Fruit fly (Drosophila melanogaster): Measurements from ENCODE around the gene Hmx.

Gene Hmx

DNA sequence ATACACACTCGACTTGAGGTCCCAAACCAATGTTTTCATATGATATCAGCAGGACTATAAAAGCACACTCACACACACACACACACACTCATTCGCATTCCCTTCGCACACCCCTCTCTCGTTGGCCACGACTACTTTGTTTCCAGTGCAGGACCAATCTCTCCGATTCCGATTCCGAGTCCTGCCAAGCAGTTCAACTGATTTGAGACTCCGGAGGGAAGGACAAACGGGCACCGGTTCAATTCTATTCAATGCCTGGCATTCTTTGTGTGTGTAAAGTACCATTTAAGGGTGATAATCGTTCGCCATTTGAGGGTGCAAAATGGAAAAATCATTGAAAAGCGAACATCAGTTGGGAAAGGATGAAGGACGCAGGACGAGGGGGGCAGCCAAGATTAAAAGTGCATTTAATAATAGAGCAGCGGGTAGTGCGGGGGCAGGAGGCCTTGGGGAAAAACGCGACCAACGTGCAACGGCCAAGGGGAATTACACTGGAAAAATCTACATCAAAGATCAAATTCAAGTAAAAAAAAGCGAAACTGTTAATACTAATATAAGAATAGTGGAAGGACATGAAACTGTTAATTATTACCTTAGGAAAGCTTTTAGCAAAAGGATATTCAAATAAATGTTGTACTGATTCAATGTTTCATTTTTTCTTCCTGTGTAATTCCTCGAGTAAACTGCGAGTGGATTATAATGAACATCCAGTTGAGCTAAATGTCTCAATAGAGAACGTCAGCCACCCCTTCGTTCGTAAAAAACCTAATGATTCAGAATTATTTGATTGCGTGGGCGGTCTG, 25.1 kb downstream of the Hmx start (continued):
- TF ChIP-seq CG31388 (GFP tag; optimal IDR thresholded peaks at IDR 0.05) (no peak), Trl (optimal IDR thresholded peaks at IDR 0.05) (no peak), Trl (GFP tag; optimal IDR thresholded peaks at IDR 0.05) (peak; percentile 4), BEAF-32 (GFP tag; optimal IDR thresholded peaks at IDR 0.05) (no peak), fu2 (GFP tag; optimal IDR thresholded peaks at IDR 0.05) (no peak), otp (GFP tag; IDR thresholded peaks at IDR 0.05) (peak; percentile 41; the same call in 1 of the 3 replicates), CG34422 (GFP tag; IDR thresholded peaks at IDR 0.05) (no peak), ssp (GFP tag; IDR thresholded peaks at IDR 0.05) (peak; percentile 37; the same call in 1 of the 2 replicates), maf-S (GFP tag; optimal IDR thresholded peaks at IDR 0.05) (no peak), CG3995 (GFP tag; optimal IDR thresholded peaks at IDR 0.05) (no peak), tup (GFP tag; optimal IDR thresholded peaks at IDR 0.05) (no peak), Ravus (GFP tag; IDR thresholded peaks at IDR 0.05) (no peak), vfl (GFP tag; optimal IDR thresholded peaks at IDR 0.05) (no peak), crol (GFP tag; IDR thresholded peaks at IDR 0.05) (peak; percentile 77), slou (GFP tag; optimal IDR thresholded peaks at IDR 0.05) (no peak), tna (GFP tag; IDR thresholded peaks at IDR 0.05; ENCODE audit: partially characterized antibody) (no peak), CG6654 (GFP tag; optimal IDR thresholded peaks at IDR 0.05) (no peak), CG15514 (GFP tag; optimal IDR thresholded peaks at IDR 0.05) (no peak), br (optimal IDR thresholded peaks at IDR 0.05) (no peak), CG3838 (GFP tag; optimal IDR thresholded peaks at IDR 0.05) (no peak), sqz (GFP tag; optimal IDR thresholded peaks at IDR 0.05) (peak; percentile 55), trem (tag; optimal IDR thresholded peaks at IDR 0.05) (peak; percentile 43), gsb-n (tag; optimal IDR thresholded peaks at IDR 0.05) (peak; percentile 61), Mes4 (GFP tag; optimal IDR thresholded peaks at IDR 0.05) (no peak), CG6254 (GFP tag; optimal IDR thresholded peaks at IDR 0.05) (peak; percentile 46), NC2β (GFP tag; optimal IDR thresholded peaks at IDR 0.05) (no peak), fru (optimal IDR thresholded peaks at IDR 0.05) (no peak), pita (GFP tag; optimal IDR thresholded peaks at IDR 0.05) (no peak), sim (GFP tag; IDR thresholded peaks at IDR 0.05) (no peak), nau (GFP tag; optimal IDR thresholded peaks at IDR 0.05) (no peak), Fer2 (tag; optimal IDR thresholded peaks at IDR 0.05) (no peak), CG14014 (GFP tag; IDR thresholded peaks at IDR 0.05) (no peak), Scr (GFP tag; IDR thresholded peaks at IDR 0.05; ENCODE audit: partially characterized antibody) (no peak), al (GFP tag; IDR thresholded peaks at IDR 0.05) (no peak), lola (GFP tag; optimal IDR thresholded peaks at IDR 0.05) (peak in 1 of 3 experiments; percentile 79), dimm (GFP tag; IDR thresholded peaks at IDR 0.05) (no peak), CG8924 (tag; optimal IDR thresholded peaks at IDR 0.05) (peak; percentile 64), Atf6 (GFP tag; IDR thresholded peaks at IDR 0.05) (no peak), chn (GFP tag; optimal IDR thresholded peaks at IDR 0.05) (peak; percentile 0), NK7.1 (GFP tag; optimal IDR thresholded peaks at IDR 0.05) (no peak), chm (GFP tag; IDR thresholded peaks at IDR 0.05) (no peak; the same call in 1 of the 2 replicates), CG12659 (GFP tag; optimal IDR thresholded peaks at IDR 0.05) (peak; percentile 0), nerfin-1 (tag; optimal IDR thresholded peaks at IDR 0.05) (peak; percentile 50), Mad (GFP tag; optimal IDR thresholded peaks at IDR 0.05) (no peak), ranshi (GFP tag; IDR thresholded peaks at IDR 0.05) (peak; percentile 34; the same call in 1 of the 2 replicates), CG2678 (tag; optimal IDR thresholded peaks at IDR 0.05) (peak; percentile 71), kah (GFP tag; optimal IDR thresholded peaks at IDR 0.05) (no peak), zfh2 (GFP tag; optimal IDR thresholded peaks at IDR 0.05) (no peak), Adf1 (GFP tag; IDR thresholded peaks at IDR 0.05) (no peak), CG11504 (tag; optimal IDR thresholded peaks at IDR 0.05) (peak; percentile 77), CG2889 (GFP tag; IDR thresholded peaks at IDR 0.05) (no peak)
